Fruit fly (Drosophila melanogaster) Kc167 (cell line): Measurements from ENCODE around the gene CG32643.

ENCODE experiments used
- Sin3A ChIP-seq: fragments of >200 bp; optimal IDR thresholded peaks from 2 replicates; lab custom pipeline; 2018; ENCODE audit warnings: missing external identifiers
- h ChIP-seq: fragments of >200 bp; optimal IDR thresholded peaks from 3 replicates; lab custom pipeline; 2018; ENCODE audit warnings: missing external identifiers
- insv ChIP-seq: fragments of >200 bp; optimal IDR thresholded peaks from 3 replicates; lab custom pipeline; 2018; ENCODE audit warnings: missing external identifiers
- psq ChIP-seq: fragments of >200 bp; optimal IDR thresholded peaks from 2 replicates; lab custom pipeline; 2017; ENCODE audit warnings: missing external identifiers
- ttk ChIP-seq: sonication (Bioruptor generic); optimal IDR thresholded peaks from 2 replicates; lab custom pipeline; 2017; ENCODE audit warnings: missing external identifiers

- TF ChIP-seq psq (lab: Kevin White, UChicago) (no peak), Sin3A (lab: Kevin White, UChicago) (no peak), h (lab: Kevin White, UChicago) (no peak), ttk (lab: Kevin White, UChicago) (no peak), insv (lab: Kevin White, UChicago) (no peak)
Measured at dm6 chrX:12967296-12967938, 16.9 kb upstream of the CG32643 start, which contains the start of gene Mur11Da.
